Worm (Caenorhabditis elegans) whole organism, L4 larva: ENCODE measurements around the gene F58E6.4.
A peak's percentile ranks its signal among the peaks of the same experiment; 100 is the strongest.

Source experiments
- D1046.2 ChIP-seq: fragments of 200-800 bp; sonication (Bioruptor generic); IDR thresholded peaks from 2 replicates; pipeline ENCODE4 v1.3.6; 2022; ENCODE audit warnings: missing genetic modification characterization, missing compliant biosample characterization
- F10B5.3 ChIP-seq: sonication (generic microtip); optimal IDR thresholded peaks from 2 replicates; lab custom pipeline; 2016; ENCODE audit warnings: mild to moderate bottlenecking, missing genetic modification characterization, missing compliant biosample characterization
- F49E8.2 ChIP-seq: sonication (generic microtip); optimal IDR thresholded peaks from 2 replicates; lab custom pipeline; 2016; ENCODE audit warnings: missing compliant biosample characterization, mild to moderate bottlenecking, missing genetic modification characterization, borderline replicate concordance
- T20F7.1 ChIP-seq: fragments of 200-800 bp; sonication (Bioruptor generic); optimal IDR thresholded peaks from 2 replicates; lab custom pipeline; 2018; ENCODE audit warnings: mild to moderate bottlenecking, missing genetic modification characterization, missing compliant biosample characterization
- T26A8.4 ChIP-seq: fragments of 200-800 bp; sonication (Bioruptor generic); IDR thresholded peaks from 2 replicates; pipeline ENCODE4 v1.3.6; 2022; ENCODE audit warnings: missing genetic modification characterization, missing compliant biosample characterization
- aha-1 ChIP-seq: fragments of 150-350 bp; peaks from one replicate; lab custom pipeline; 2014; ENCODE audit warnings: missing biosample characterization, missing genetic modification characterization
- aly-2 ChIP-seq: sonication (generic microtip); optimal IDR thresholded peaks from 2 replicates; lab custom pipeline; 2018; ENCODE audit warnings: missing biosample characterization, missing genetic modification characterization
- arid-1 ChIP-seq: fragments of 200-800 bp; sonication (Bioruptor generic); conservative IDR thresholded peaks from 2 replicates; pipeline ENCODE4 v1.3.6; 2022; ENCODE audit warnings: missing genetic modification reagents, missing genetic modification characterization, missing compliant biosample characterization
- ceh-28 ChIP-seq: fragments of 150-350 bp; optimal IDR thresholded peaks from 2 replicates; lab custom pipeline; 2014; ENCODE audit warnings: missing biosample characterization, missing genetic modification reagents, missing genetic modification characterization
- ceh-32 ChIP-seq: sonication (generic microtip); optimal IDR thresholded peaks from 2 replicates; lab custom pipeline; 2016; ENCODE audit warnings: mild to moderate bottlenecking, missing genetic modification characterization, missing compliant biosample characterization; ENCODE audit not compliant: poor library complexity
- ceh-44 ChIP-seq: fragments of 200-800 bp; sonication (Bioruptor generic); IDR thresholded peaks from 2 replicates; pipeline ENCODE4 v1.3.6; 2022; ENCODE audit warnings: missing genetic modification reagents, missing genetic modification characterization, missing compliant biosample characterization
- ceh-82 ChIP-seq: sonication (generic microtip); optimal IDR thresholded peaks from 2 replicates; lab custom pipeline; 2017; ENCODE audit warnings: missing biosample characterization, missing genetic modification characterization
- ces-1 ChIP-seq: fragments of 150-350 bp; sonication (generic microtip); optimal IDR thresholded peaks from 4 replicates; lab custom pipeline; 2014; ENCODE audit warnings: missing biosample characterization, missing genetic modification reagents, missing genetic modification characterization
- ctbp-1 ChIP-seq: fragments of 200-800 bp; sonication (Bioruptor generic); IDR thresholded peaks from 2 replicates; pipeline ENCODE4 v1.3.6; 2022; ENCODE audit warnings: missing genetic modification reagents, missing genetic modification characterization, missing compliant biosample characterization
- daf-12 ChIP-seq: fragments of 150-350 bp; optimal IDR thresholded peaks from 2 replicates; lab custom pipeline; 2014; ENCODE audit warnings: missing biosample characterization, missing genetic modification reagents, missing genetic modification characterization
- daf-19 ChIP-seq: fragments of 200-800 bp; sonication (Bioruptor generic); conservative IDR thresholded peaks from 2 replicates; pipeline ENCODE4 v1.3.6; 2022; ENCODE audit warnings: missing genetic modification characterization, missing compliant biosample characterization
- daf-8 ChIP-seq: fragments of 200-800 bp; sonication (Bioruptor generic); IDR thresholded peaks from 2 replicates; pipeline ENCODE4 v1.3.6; 2022; ENCODE audit warnings: missing genetic modification characterization, missing compliant biosample characterization
- dmd-6 ChIP-seq: fragments of 200-800 bp; sonication (Bioruptor generic); IDR thresholded peaks from 2 replicates; pipeline ENCODE4 v1.3.6; 2022; ENCODE audit warnings: missing genetic modification reagents, missing genetic modification characterization, missing compliant biosample characterization
- dpl-1 ChIP-seq: fragments of 150-350 bp; optimal IDR thresholded peaks from 2 replicates; lab custom pipeline; 2014; ENCODE audit warnings: missing biosample characterization, missing genetic modification reagents, missing genetic modification characterization
- duxl-1 ChIP-seq: sonication (generic microtip); optimal IDR thresholded peaks from 2 replicates; lab custom pipeline; 2016; ENCODE audit warnings: mild to moderate bottlenecking, missing genetic modification characterization, moderate library complexity, missing compliant biosample characterization; ENCODE audit not compliant: poor library complexity
- dve-1 ChIP-seq: sonication (generic microtip); optimal IDR thresholded peaks from 2 replicates; lab custom pipeline; 2017; ENCODE audit warnings: antibody characterized with exemption, mild to moderate bottlenecking, missing genetic modification characterization, missing compliant biosample characterization; ENCODE audit not compliant: insufficient read depth
- egl-27 ChIP-seq: sonication (generic microtip); optimal IDR thresholded peaks from 3 replicates; lab custom pipeline; 2017; ENCODE audit warnings: missing biosample characterization, missing genetic modification reagents, missing genetic modification characterization
- egl-43 ChIP-seq: fragments of 200-800 bp; sonication (Bioruptor generic); IDR thresholded peaks from 2 replicates; pipeline ENCODE4 v1.3.6; 2022; ENCODE audit warnings: missing genetic modification reagents, missing genetic modification characterization, missing compliant biosample characterization
- fkh-10 ChIP-seq: fragments of 150-350 bp; optimal IDR thresholded peaks from 2 replicates; lab custom pipeline; 2014; ENCODE audit warnings: missing biosample characterization, missing genetic modification reagents, missing genetic modification characterization
- fos-1 ChIP-seq: fragments of 150-350 bp; optimal IDR thresholded peaks from 2 replicates; lab custom pipeline; 2014; ENCODE audit warnings: missing biosample characterization, missing genetic modification characterization
- gei-8 ChIP-seq: fragments of 200-800 bp; sonication (Bioruptor generic); optimal IDR thresholded peaks from 2 replicates; lab custom pipeline; 2018; ENCODE audit warnings: mild to moderate bottlenecking, missing genetic modification characterization, missing compliant biosample characterization
- hlh-30 ChIP-seq: sonication (generic microtip); optimal IDR thresholded peaks from 2 replicates; lab custom pipeline; 2017; ENCODE audit warnings: antibody characterized with exemption, mild to moderate bottlenecking, missing genetic modification characterization, missing compliant biosample characterization; ENCODE audit not compliant: insufficient read depth
- hmg-1.1 ChIP-seq: fragments of 200-800 bp; sonication (Bioruptor generic); IDR thresholded peaks from 2 replicates; pipeline ENCODE4 v1.3.6; 2022; ENCODE audit warnings: missing genetic modification reagents, missing genetic modification characterization, missing compliant biosample characterization
- jun-1 ChIP-seq: fragments of 150-350 bp; optimal IDR thresholded peaks from 2 replicates; lab custom pipeline; 2014; ENCODE audit warnings: missing biosample characterization, missing genetic modification reagents, missing genetic modification characterization
- lim-7 ChIP-seq: fragments of 200-800 bp; sonication (Bioruptor generic); IDR thresholded peaks from 2 replicates; pipeline ENCODE4 v1.3.6; 2022; ENCODE audit warnings: missing genetic modification characterization, missing compliant biosample characterization
- lin-1 ChIP-seq: fragments of 200-800 bp; sonication (Bioruptor generic); IDR thresholded peaks from 2 replicates; pipeline ENCODE4 v1.3.6; 2022; ENCODE audit warnings: missing genetic modification reagents, missing genetic modification characterization, missing compliant biosample characterization
- lin-15B ChIP-seq: fragments of 150-350 bp; sonication (generic microtip); optimal IDR thresholded peaks from 3 replicates; lab custom pipeline; 2014; ENCODE audit warnings: missing biosample characterization, missing genetic modification characterization
- lir-3 ChIP-seq: sonication (generic microtip); optimal IDR thresholded peaks from 2 replicates; lab custom pipeline; 2016; ENCODE audit warnings: mild to moderate bottlenecking, missing genetic modification characterization, missing compliant biosample characterization
- lsy-2 ChIP-seq, 2 experiments: fragments of 150-350 bp in 1 of 2; sonication (generic microtip) in 1 of 2; optimal IDR thresholded peaks; 2 replicates each; lab custom pipeline; 2014 to 2017; ENCODE audit warnings: missing biosample characterization in 2 of 2, missing genetic modification characterization in 2 of 2
- madf-5 ChIP-seq, 2 experiments: fragments of 200-800 bp; sonication (Bioruptor generic); IDR thresholded peaks; 2 replicates each; pipeline ENCODE4 v1.3.6; 2022; ENCODE audit warnings: missing compliant biosample characterization in 2 of 2, missing genetic modification characterization in 2 of 2
- mdl-1 ChIP-seq, 2 experiments: fragments of 150-350 bp in 1 of 2; sonication (generic microtip) in 1 of 2; optimal IDR thresholded peaks; 2 replicates each; lab custom pipeline; 2014 to 2017; ENCODE audit warnings: missing biosample characterization in 2 of 2, missing genetic modification characterization in 2 of 2
- mdt-29 ChIP-seq: fragments of 200-800 bp; sonication (Bioruptor generic); IDR thresholded peaks from 2 replicates; pipeline ENCODE4 v1.3.6; 2022; ENCODE audit warnings: missing genetic modification reagents, missing genetic modification characterization, missing compliant biosample characterization
- mes-2 ChIP-seq: sonication (generic microtip); optimal IDR thresholded peaks from 2 replicates; lab custom pipeline; 2016; ENCODE audit warnings: missing genotype, mild to moderate bottlenecking, missing genetic modification characterization, missing compliant biosample characterization; ENCODE audit not compliant: poor library complexity, severe bottlenecking
- nhr-10 ChIP-seq: fragments of 150-350 bp; optimal IDR thresholded peaks from 2 replicates; lab custom pipeline; 2014; ENCODE audit warnings: missing biosample characterization, missing genetic modification characterization
- nhr-28 ChIP-seq: fragments of 150-350 bp; optimal IDR thresholded peaks from 2 replicates; lab custom pipeline; 2014; ENCODE audit warnings: missing biosample characterization, missing genetic modification characterization
- nhr-42 ChIP-seq: fragments of 200-800 bp; sonication (Bioruptor generic); IDR thresholded peaks from 2 replicates; pipeline ENCODE4 v1.3.6; 2022; ENCODE audit warnings: missing genetic modification characterization, missing compliant biosample characterization
- php-3 ChIP-seq: fragments of 200-800 bp; sonication (Bioruptor generic); IDR thresholded peaks from 2 replicates; pipeline ENCODE4 v1.3.6; 2022; ENCODE audit warnings: missing genetic modification reagents, missing genetic modification characterization, missing compliant biosample characterization
- rbr-2 ChIP-seq: sonication (generic microtip); optimal IDR thresholded peaks from 2 replicates; lab custom pipeline; 2016; ENCODE audit warnings: missing genotype, missing genetic modification characterization, missing compliant biosample characterization
- unc-62 ChIP-seq, 3 experiments: fragments of 150-350 bp in 1 of 3; sonication (generic microtip); optimal IDR thresholded peaks in 2 of 3; peaks in 1 of 3; 1 replicate in 1 of 3; 2 replicates in 2 of 3; lab custom pipeline; 2014 to 2017; ENCODE audit warnings: missing biosample characterization in 3 of 3, missing genetic modification characterization in 3 of 3, missing genetic modification reagents in 3 of 3, missing genotype in 1 of 3
- vab-7 ChIP-seq: fragments of 200-800 bp; sonication (Bioruptor generic); IDR thresholded peaks from 2 replicates; pipeline ENCODE4 v1.3.6; 2022; ENCODE audit warnings: missing genetic modification reagents, missing genetic modification characterization, missing compliant biosample characterization
- zag-1 ChIP-seq: fragments of 150-350 bp; optimal IDR thresholded peaks from 2 replicates; lab custom pipeline; 2014; ENCODE audit warnings: missing biosample characterization, missing genetic modification characterization
- zfp-3 ChIP-seq: fragments of 200-800 bp; sonication (Bioruptor generic); conservative IDR thresholded peaks from 2 replicates; pipeline ENCODE4 v1.3.6; 2022; ENCODE audit warnings: missing genetic modification reagents, missing genetic modification characterization, missing compliant biosample characterization
- ztf-11 ChIP-seq: fragments of 150-350 bp; optimal IDR thresholded peaks from 2 replicates; lab custom pipeline; 2014; ENCODE audit warnings: missing biosample characterization, missing genetic modification characterization

F58E6.4 gene

DNA sequence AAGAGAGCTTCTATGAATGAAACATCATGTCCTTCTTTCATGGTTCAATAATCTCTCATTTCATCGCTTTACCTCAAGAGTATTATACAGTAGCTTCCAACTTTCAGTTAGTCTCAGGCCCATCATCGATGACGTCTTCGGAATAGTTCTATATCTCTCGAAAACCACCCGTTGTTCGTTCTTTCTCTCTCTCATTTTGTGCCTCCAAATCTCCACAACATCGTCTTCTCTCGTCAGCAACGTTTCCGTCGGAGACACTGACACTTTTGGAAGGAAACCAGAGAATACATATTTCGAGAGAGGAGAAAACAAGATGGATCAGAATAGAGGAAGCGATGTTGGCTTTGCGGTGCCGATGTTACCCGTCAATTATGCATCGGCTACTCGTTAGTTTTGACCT is 18.4 kb downstream of the F58E6.4 start (continued):
- peak; percentile 33 to 35 for TF ChIP-seq lsy-2 (tag; optimal IDR thresholded peaks at IDR 0.05; lab: Kevin White, UChicago)
- TF ChIP-seq mdt-29, result peak; percentile 54
- 0 out of 2 replicates have a peak, but pooled peaks have one; percentile 5 for TF ChIP-seq lim-7 (GFP tag; lab: Robert Waterston, UW)
- TF ChIP-seq daf-8 (GFP tag; lab: Robert Waterston, UW), result no peak
- TF ChIP-seq F49E8.2, result no peak
- TF ChIP-seq unc-62 (GFP tag; optimal IDR thresholded peaks at IDR 0.05 in 1 of 2; lab: Kevin White, UChicago), result peak in 1 of 2 experiments; percentile 78
- TF ChIP-seq unc-62 (tag; optimal IDR thresholded peaks at IDR 0.05; lab: Kevin White, UChicago), result no peak
- no peak for TF ChIP-seq gei-8
- no peak for TF ChIP-seq nhr-28
- TF ChIP-seq daf-19 (GFP tag; lab: Robert Waterston, UW), result no peak
- TF ChIP-seq T20F7.1, result no peak
- no peak for TF ChIP-seq hmg-1.1
- TF ChIP-seq ceh-28 (tag; lab: Kevin White, UChicago), result no peak
- TF ChIP-seq aha-1 (tag; lab: Kevin White, UChicago), result peak; percentile 80
- no peak for TF ChIP-seq arid-1 (GFP tag; lab: Robert Waterston, UW)
- TF ChIP-seq egl-27 (tag; lab: Kevin White, UChicago), result no peak
- no peak for TF ChIP-seq php-3 (GFP tag; lab: Robert Waterston, UW)
- no peak for TF ChIP-seq fos-1
- TF ChIP-seq dmd-6 (GFP tag; lab: Robert Waterston, UW), result no peak
- TF ChIP-seq dpl-1 (GFP tag; lab: Kevin White, UChicago), result no peak
- TF ChIP-seq ceh-82 (tag; lab: Kevin White, UChicago), result no peak
- TF ChIP-seq lin-15B (tag; lab: Kevin White, UChicago), result no peak
- no peak for TF ChIP-seq jun-1 (tag; lab: Kevin White, UChicago)
- no peak for TF ChIP-seq daf-12 (tag; lab: Kevin White, UChicago)
- peak; percentile 70 for TF ChIP-seq egl-43 (GFP tag; lab: Robert Waterston, UW)
- no peak for TF ChIP-seq F10B5.3 (tag; lab: Kevin White, UChicago)
- no peak for TF ChIP-seq zfp-3 (GFP tag; lab: Robert Waterston, UW)
- TF ChIP-seq lir-3 (tag; lab: Kevin White, UChicago), result no peak
- TF ChIP-seq T26A8.4 (GFP tag; lab: Robert Waterston, UW), result no peak
- TF ChIP-seq ces-1 (GFP tag; lab: Kevin White, UChicago), result no peak
- TF ChIP-seq mes-2 (tag; lab: Kevin White, UChicago), result peak; percentile 47
- no peak for TF ChIP-seq madf-5 (GFP tag; IDR thresholded peaks at IDR 0.05; lab: Robert Waterston, UW)
- TF ChIP-seq zag-1 (tag; lab: Kevin White, UChicago), result no peak
- TF ChIP-seq ceh-44 (GFP tag; lab: Robert Waterston, UW), result no peak
- TF ChIP-seq aly-2, result no peak
- TF ChIP-seq rbr-2 (tag; lab: Kevin White, UChicago), result no peak
- no peak for TF ChIP-seq lin-1 (GFP tag; lab: Robert Waterston, UW)

DNA sequence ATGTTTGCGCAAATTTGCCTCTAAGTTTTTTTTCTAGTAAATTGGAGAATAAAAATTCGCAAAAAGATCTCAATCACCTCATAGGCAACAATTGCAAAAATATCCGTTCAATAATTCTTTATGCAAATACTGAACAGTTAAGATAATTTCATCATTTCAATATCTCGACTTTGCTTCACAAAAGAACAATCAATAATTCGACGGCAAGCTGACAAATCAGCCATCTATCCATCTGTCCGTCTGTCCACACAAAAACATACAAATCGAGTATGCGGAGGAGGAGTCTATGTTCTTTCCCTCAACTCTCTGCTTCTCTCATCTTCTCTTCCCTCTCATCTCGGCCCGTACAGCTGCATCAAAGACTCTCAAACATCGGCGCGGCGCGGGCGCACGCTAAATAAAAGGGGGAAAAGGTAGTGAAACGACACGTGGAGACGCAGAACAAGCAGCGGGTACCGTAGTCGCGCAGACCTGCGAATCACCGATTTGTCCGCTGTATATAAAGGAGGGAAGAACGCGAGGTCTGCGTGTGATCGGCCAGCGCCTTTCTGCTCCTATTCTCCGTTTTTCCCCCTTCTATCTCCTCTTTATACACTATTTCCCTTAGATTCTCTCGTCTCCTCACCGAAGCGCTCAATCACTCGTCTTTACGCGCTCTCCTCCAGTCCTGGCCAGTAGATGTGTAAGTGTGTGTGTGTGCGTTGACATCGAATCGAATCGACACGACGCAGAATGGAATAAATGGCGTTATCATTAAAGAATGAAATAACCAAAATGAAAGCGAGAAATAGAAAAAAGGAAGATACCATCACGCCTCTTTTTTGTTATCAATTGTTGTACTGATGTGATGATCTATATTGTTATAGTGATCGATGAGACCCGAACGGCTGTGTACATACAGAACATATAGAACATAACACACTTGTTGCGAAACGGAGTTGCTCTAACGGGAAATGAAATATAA is 19.2 kb downstream of the F58E6.4 start:
- no peak for TF ChIP-seq daf-12 (tag; lab: Kevin White, UChicago)
- TF ChIP-seq aha-1 (tag; lab: Kevin White, UChicago), result peak; percentile 100
- no peak; the same call in 1 of the 2 replicates for TF ChIP-seq vab-7
- peak; percentile 96 to 98 for TF ChIP-seq mdl-1 (tag; optimal IDR thresholded peaks at IDR 0.05; lab: Kevin White, UChicago)
- peak; percentile 95 for TF ChIP-seq nhr-10
- peak; percentile 41 for TF ChIP-seq ces-1 (GFP tag; lab: Kevin White, UChicago)
- TF ChIP-seq ceh-82 (tag; lab: Kevin White, UChicago), result no peak
- TF ChIP-seq nhr-42, result peak; percentile 78; the same call in 1 of the 2 replicates
- no peak; the same call in 1 of the 2 replicates for TF ChIP-seq D1046.2 (GFP tag; lab: Robert Waterston, UW)
- peak; percentile 97 for TF ChIP-seq hlh-30 (tag; lab: Kevin White, UChicago)
- no peak for TF ChIP-seq ceh-32 (tag; lab: Kevin White, UChicago)
- TF ChIP-seq duxl-1 (tag; lab: Kevin White, UChicago), result peak; percentile 17
- peak; percentile 82 for TF ChIP-seq T20F7.1
- TF ChIP-seq fkh-10 (GFP tag; lab: Kevin White, UChicago), result peak; percentile 89
- TF ChIP-seq nhr-28, result peak; percentile 95
- no peak for TF ChIP-seq ztf-11 (tag; lab: Kevin White, UChicago)
- TF ChIP-seq ctbp-1 (GFP tag; lab: Robert Waterston, UW), result peak; percentile 94
- no peak for TF ChIP-seq daf-8 (GFP tag; lab: Robert Waterston, UW)
- TF ChIP-seq dve-1 (tag; lab: Kevin White, UChicago), result peak; percentile 96
